In the genomic region with DNA sequence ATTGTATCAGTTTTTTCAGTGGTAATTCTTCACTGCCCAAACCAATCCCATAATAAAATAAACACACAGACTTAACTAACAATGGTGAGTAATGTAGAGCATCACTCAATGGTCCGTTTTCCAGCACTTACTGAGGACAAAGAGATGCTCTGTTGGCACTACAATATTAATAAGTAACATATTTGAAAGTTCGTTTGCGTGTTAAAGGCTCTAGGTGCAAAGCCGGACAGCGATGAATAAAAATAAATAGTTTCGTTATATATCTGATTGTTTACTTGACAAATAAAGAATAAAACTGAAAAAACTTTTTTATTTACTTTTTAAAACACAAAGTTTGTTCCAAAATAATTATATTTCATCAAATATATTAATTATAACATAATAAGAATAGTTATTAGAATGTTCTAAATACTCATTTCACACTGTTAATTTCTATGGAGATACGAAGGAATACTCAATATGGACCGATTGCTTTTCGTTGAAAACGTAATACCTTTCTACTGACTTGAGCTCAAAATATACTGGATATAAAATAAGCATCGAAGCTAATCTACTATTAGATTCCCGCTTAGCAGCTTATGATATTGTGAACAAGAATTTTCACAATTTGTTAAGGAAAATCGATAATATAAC, we compare ENCODE assay signal across 4 fruit fly cellular contexts.
TF ChIP-seq lines count a peak whose summit lies in the region.

A gene (minus strand): TSS at position 203 of the 633 bp plus-strand sequence.

- TF ChIP-seq CTCF in whole organism, embryonic (GFP tag; optimal IDR thresholded peaks at IDR 0.05; lab: Kevin White, UChicago), result no peak

TF ChIP-seq in whole organism, adult, 20 proteins besides CTCF, POLR2A, EP300 and RAD21:
- TF ChIP-seq pad (GFP tag; optimal IDR thresholded peaks at IDR 0.05; lab: Kevin White, UChicago) (no peak), CG7101 (tag; optimal IDR thresholded peaks at IDR 0.05; lab: Kevin White, UChicago) (no peak), CG5204 (GFP tag; optimal IDR thresholded peaks at IDR 0.05; lab: Kevin White, UChicago) (no peak), Hr96 (GFP tag; optimal IDR thresholded peaks at IDR 0.05; lab: Kevin White, UChicago) (no peak), bab1 (GFP tag; optimal IDR thresholded peaks at IDR 0.05; lab: Kevin White, UChicago) (no peak), CG33017 (tag; optimal IDR thresholded peaks at IDR 0.05; lab: Kevin White, UChicago) (no peak), ovo (GFP tag; optimal IDR thresholded peaks at IDR 0.05; lab: Kevin White, UChicago) (no peak), toe (GFP tag; optimal IDR thresholded peaks at IDR 0.05; lab: Kevin White, UChicago) (peak; percentile 33), CG1620 (GFP tag; optimal IDR thresholded peaks at IDR 0.05; lab: Kevin White, UChicago) (peak; percentile 19)

TF ChIP-seq in whole organism, embryonic, 481 proteins besides CTCF, POLR2A, EP300 and RAD21 (continues in another document):
- no peak for TF ChIP-seq jing (GFP tag; optimal IDR thresholded peaks at IDR 0.05; lab: Kevin White, UChicago)
- TF ChIP-seq sens (GFP tag; lab: Kevin White, UChicago), result no peak
- no peak for TF ChIP-seq CG30403 (GFP tag; optimal IDR thresholded peaks at IDR 0.05; lab: Kevin White, UChicago)
- no peak for TF ChIP-seq CG16815 (GFP tag; optimal IDR thresholded peaks at IDR 0.05; lab: Kevin White, UChicago)
- TF ChIP-seq gcm2 (GFP tag; optimal IDR thresholded peaks at IDR 0.05; lab: Kevin White, UChicago), result no peak
- TF ChIP-seq inv (GFP tag; IDR thresholded peaks at IDR 0.05; lab: Robert Waterston, UW; ENCODE audit: partially characterized antibody), result no peak
- TF ChIP-seq phol (tag; optimal IDR thresholded peaks at IDR 0.05; lab: Kevin White, UChicago), result peak; percentile 54
- no peak; the same call in 1 of the 2 replicates for TF ChIP-seq CG10366 (GFP tag; IDR thresholded peaks at IDR 0.05; lab: Robert Waterston, UW)
- no peak for TF ChIP-seq Trl (optimal IDR thresholded peaks at IDR 0.05; lab: Kevin White, UChicago)
- TF ChIP-seq Trl (GFP tag; optimal IDR thresholded peaks at IDR 0.05; lab: Kevin White, UChicago), result no peak
- TF ChIP-seq CG14710 (tag; optimal IDR thresholded peaks at IDR 0.05; lab: Kevin White, UChicago), result peak; percentile 19
- TF ChIP-seq Aef1 (GFP tag; IDR thresholded peaks at IDR 0.05; lab: Robert Waterston, UW), result no peak
- 0 out of 2 replicates have a peak, but pooled peaks have one; percentile 19 for TF ChIP-seq MBD-R2 (GFP tag; IDR thresholded peaks at IDR 0.05; lab: Robert Waterston, UW)
- no peak for TF ChIP-seq Lpt (GFP tag; optimal IDR thresholded peaks at IDR 0.05; lab: Kevin White, UChicago)
- TF ChIP-seq CG3407 (GFP tag; optimal IDR thresholded peaks at IDR 0.05; lab: Kevin White, UChicago), result no peak
- no peak for TF ChIP-seq klu (GFP tag; IDR thresholded peaks at IDR 0.05; lab: Robert Waterston, UW)
- TF ChIP-seq CG4707 (GFP tag; optimal IDR thresholded peaks at IDR 0.05; lab: Kevin White, UChicago), result no peak
- TF ChIP-seq Dfd (GFP tag; optimal IDR thresholded peaks at IDR 0.05; lab: Kevin White, UChicago), result peak in 1 of 2 experiments; percentile 35
- no peak for TF ChIP-seq CG8765 (GFP tag; IDR thresholded peaks at IDR 0.05; lab: Robert Waterston, UW)
- TF ChIP-seq Dip2 (GFP tag; IDR thresholded peaks at IDR 0.05; lab: Robert Waterston, UW), result no peak
- no peak for TF ChIP-seq CG14014 (GFP tag; IDR thresholded peaks at IDR 0.05; lab: Robert Waterston, UW)
- peak; percentile 15 for TF ChIP-seq ind (GFP tag; optimal IDR thresholded peaks at IDR 0.05; lab: Kevin White, UChicago)
- TF ChIP-seq Sry-β (GFP tag; optimal IDR thresholded peaks at IDR 0.05; lab: Kevin White, UChicago), result no peak
- TF ChIP-seq CG10321 (GFP tag; IDR thresholded peaks at IDR 0.05; lab: Robert Waterston, UW), result no peak
- no peak for TF ChIP-seq CG2202 (tag; optimal IDR thresholded peaks at IDR 0.05; lab: Kevin White, UChicago)
- TF ChIP-seq CG14050 (GFP tag; IDR thresholded peaks at IDR 0.05; lab: Robert Waterston, UW), result no peak

TF ChIP-seq in whole organism, prepupa, 60 proteins besides CTCF, POLR2A, EP300 and RAD21:
- no peak for TF ChIP-seq CG32006 (GFP tag; optimal IDR thresholded peaks at IDR 0.05; lab: Kevin White, UChicago)
- no peak for TF ChIP-seq fd59A (GFP tag; optimal IDR thresholded peaks at IDR 0.05; lab: Kevin White, UChicago)
- TF ChIP-seq CG3032 (tag; optimal IDR thresholded peaks at IDR 0.05; lab: Kevin White, UChicago), result peak; percentile 26
- peak; percentile 43 for TF ChIP-seq Sox14 (GFP tag; optimal IDR thresholded peaks at IDR 0.05; lab: Kevin White, UChicago)
- no peak for TF ChIP-seq CG1621 (tag; optimal IDR thresholded peaks at IDR 0.05; lab: Kevin White, UChicago)
- no peak for TF ChIP-seq CG11762 (GFP tag; optimal IDR thresholded peaks at IDR 0.05; lab: Kevin White, UChicago; ENCODE audit: insufficient read depth)
- TF ChIP-seq Hr4 (GFP tag; optimal IDR thresholded peaks at IDR 0.05; lab: Kevin White, UChicago), result no peak
- no peak for TF ChIP-seq CG6808 (GFP tag; optimal IDR thresholded peaks at IDR 0.05; lab: Kevin White, UChicago)
- TF ChIP-seq CG9139 (GFP tag; optimal IDR thresholded peaks at IDR 0.05; lab: Kevin White, UChicago), result no peak
- TF ChIP-seq Lpt (GFP tag; optimal IDR thresholded peaks at IDR 0.05; lab: Kevin White, UChicago), result no peak
- TF ChIP-seq Hr39 (GFP tag; optimal IDR thresholded peaks at IDR 0.05; lab: Kevin White, UChicago), result peak; percentile 20
- TF ChIP-seq Sox15 (GFP tag; optimal IDR thresholded peaks at IDR 0.05; lab: Kevin White, UChicago), result peak; percentile 44
- TF ChIP-seq spab (GFP tag; optimal IDR thresholded peaks at IDR 0.05; lab: Kevin White, UChicago), result no peak
- peak; percentile 5 for TF ChIP-seq CG10669 (GFP tag; optimal IDR thresholded peaks at IDR 0.05; lab: Kevin White, UChicago)
- TF ChIP-seq pdm3 (GFP tag; optimal IDR thresholded peaks at IDR 0.05; lab: Kevin White, UChicago), result no peak
- no peak for TF ChIP-seq Blimp-1 (GFP tag; optimal IDR thresholded peaks at IDR 0.05; lab: Kevin White, UChicago)
- TF ChIP-seq Eip78C (GFP tag; lab: Kevin White, UChicago), result peak; percentile 41
- peak; percentile 29 for TF ChIP-seq cyc (GFP tag; optimal IDR thresholded peaks at IDR 0.05; lab: Kevin White, UChicago)
- no peak for TF ChIP-seq topi (GFP tag; optimal IDR thresholded peaks at IDR 0.05; lab: Kevin White, UChicago)
- peak; percentile 23 for TF ChIP-seq fkh (GFP tag; optimal IDR thresholded peaks at IDR 0.05; lab: Kevin White, UChicago)
- peak; percentile 28 for TF ChIP-seq CG31627 (GFP tag; optimal IDR thresholded peaks at IDR 0.05; lab: Kevin White, UChicago)
- no peak for TF ChIP-seq Eip93F (GFP tag; optimal IDR thresholded peaks at IDR 0.05; lab: Kevin White, UChicago)
- TF ChIP-seq svp (GFP tag; lab: Kevin White, UChicago), result no peak
- TF ChIP-seq CG11902 (GFP tag; optimal IDR thresholded peaks at IDR 0.05; lab: Kevin White, UChicago), result peak; percentile 22
- peak; percentile 20 for TF ChIP-seq OdsH (GFP tag; optimal IDR thresholded peaks at IDR 0.05; lab: Kevin White, UChicago)
- TF ChIP-seq CG8119 (GFP tag; IDR thresholded peaks at IDR 0.05; lab: Robert Waterston, UW), result no peak
- TF ChIP-seq ss (GFP tag; optimal IDR thresholded peaks at IDR 0.05; lab: Kevin White, UChicago), result no peak

TF ChIP-seq in whole organism, wandering third instar larva, 38 proteins besides CTCF, POLR2A, EP300 and RAD21:
- TF ChIP-seq Dif (GFP tag; optimal IDR thresholded peaks at IDR 0.05; lab: Kevin White, UChicago; ENCODE audit: partially characterized antibody) (no peak), Hnf4 (GFP tag; optimal IDR thresholded peaks at IDR 0.05; lab: Kevin White, UChicago) (no peak), dmrt93B (GFP tag; optimal IDR thresholded peaks at IDR 0.05; lab: Kevin White, UChicago) (peak; percentile 9), HLH106 (tag; optimal IDR thresholded peaks at IDR 0.05; lab: Kevin White, UChicago) (peak; percentile 21), N (GFP tag; optimal IDR thresholded peaks at IDR 0.05; lab: Kevin White, UChicago) (peak; percentile 51)
TF ChIP-seq in whole organism, wandering third instar larva: peak in this region for 3.
